Worm (Caenorhabditis elegans) whole organism, L4 larva: ENCODE measurements around the gene Y82E9BR.22.

Source experiments
- F37D6.2 ChIP-seq: sonication (generic microtip); optimal IDR thresholded peaks from 2 replicates; lab custom pipeline; 2016; ENCODE audit warnings: mild to moderate bottlenecking, missing genetic modification characterization, missing compliant biosample characterization
- R02D3.7 ChIP-seq: fragments of 150-350 bp; sonication (generic microtip); optimal IDR thresholded peaks from 3 replicates; lab custom pipeline; 2014; ENCODE audit warnings: missing biosample characterization, missing genetic modification characterization
- T20F7.1 ChIP-seq: fragments of 200-800 bp; sonication (Bioruptor generic); optimal IDR thresholded peaks from 2 replicates; lab custom pipeline; 2018; ENCODE audit warnings: mild to moderate bottlenecking, missing genetic modification characterization, missing compliant biosample characterization
- Y48G9A.11 ChIP-seq: fragments of 200-800 bp; sonication (Bioruptor generic); IDR thresholded peaks from 2 replicates; pipeline ENCODE4 v1.3.6; 2022; ENCODE audit warnings: missing genetic modification reagents, missing genetic modification characterization, missing compliant biosample characterization
- Y5F2A.4 ChIP-seq: fragments of 200-800 bp; sonication (Bioruptor generic); optimal IDR thresholded peaks from 2 replicates; lab custom pipeline; 2018; ENCODE audit warnings: mild to moderate bottlenecking, missing genetic modification characterization, missing compliant biosample characterization
- Y75B8A.6 ChIP-seq: fragments of 200-800 bp; sonication (Bioruptor generic); IDR thresholded peaks from 2 replicates; pipeline ENCODE4 v1.3.6; 2022; ENCODE audit warnings: missing genetic modification reagents, missing genetic modification characterization, missing compliant biosample characterization
- aha-1 ChIP-seq: fragments of 150-350 bp; peaks from one replicate; lab custom pipeline; 2014; ENCODE audit warnings: missing biosample characterization, missing genetic modification characterization
- aly-2 ChIP-seq: sonication (generic microtip); optimal IDR thresholded peaks from 2 replicates; lab custom pipeline; 2018; ENCODE audit warnings: missing biosample characterization, missing genetic modification characterization
- arid-1 ChIP-seq: fragments of 200-800 bp; sonication (Bioruptor generic); conservative IDR thresholded peaks from 2 replicates; pipeline ENCODE4 v1.3.6; 2022; ENCODE audit warnings: missing genetic modification reagents, missing genetic modification characterization, missing compliant biosample characterization
- attf-4 ChIP-seq: sonication (generic microtip); optimal IDR thresholded peaks from 3 replicates; lab custom pipeline; 2017; ENCODE audit warnings: missing biosample characterization, missing genetic modification characterization
- ceh-28 ChIP-seq: fragments of 150-350 bp; optimal IDR thresholded peaks from 2 replicates; lab custom pipeline; 2014; ENCODE audit warnings: missing biosample characterization, missing genetic modification reagents, missing genetic modification characterization
- ceh-44 ChIP-seq: fragments of 200-800 bp; sonication (Bioruptor generic); IDR thresholded peaks from 2 replicates; pipeline ENCODE4 v1.3.6; 2022; ENCODE audit warnings: missing genetic modification reagents, missing genetic modification characterization, missing compliant biosample characterization
- ceh-62 ChIP-seq: sonication (generic microtip); optimal IDR thresholded peaks from 2 replicates; lab custom pipeline; 2017; ENCODE audit warnings: missing biosample characterization, missing genetic modification characterization
- cey-2 ChIP-seq: sonication (generic microtip); optimal IDR thresholded peaks from 3 replicates; lab custom pipeline; 2017; ENCODE audit warnings: missing genetic modification characterization, mild to moderate bottlenecking, missing compliant biosample characterization, antibody characterized with exemption, borderline replicate concordance; ENCODE audit not compliant: insufficient read depth
- daf-16 ChIP-seq, 3 experiments: sonication (generic microtip); optimal IDR thresholded peaks; 2 replicates each; lab custom pipeline; 2016 to 2017; ENCODE audit warnings: missing genetic modification characterization in 3 of 3, missing genetic modification reagents in 3 of 3, mild to moderate bottlenecking in 2 of 3, missing compliant biosample characterization in 2 of 3, missing biosample characterization in 1 of 3, moderate library complexity in 1 of 3
- daf-8 ChIP-seq: fragments of 200-800 bp; sonication (Bioruptor generic); IDR thresholded peaks from 2 replicates; pipeline ENCODE4 v1.3.6; 2022; ENCODE audit warnings: missing genetic modification characterization, missing compliant biosample characterization
- dmd-6 ChIP-seq: fragments of 200-800 bp; sonication (Bioruptor generic); IDR thresholded peaks from 2 replicates; pipeline ENCODE4 v1.3.6; 2022; ENCODE audit warnings: missing genetic modification reagents, missing genetic modification characterization, missing compliant biosample characterization
- dpl-1 ChIP-seq: fragments of 150-350 bp; optimal IDR thresholded peaks from 2 replicates; lab custom pipeline; 2014; ENCODE audit warnings: missing biosample characterization, missing genetic modification reagents, missing genetic modification characterization
- egl-27 ChIP-seq: sonication (generic microtip); optimal IDR thresholded peaks from 3 replicates; lab custom pipeline; 2017; ENCODE audit warnings: missing biosample characterization, missing genetic modification reagents, missing genetic modification characterization
- egl-43 ChIP-seq: fragments of 200-800 bp; sonication (Bioruptor generic); IDR thresholded peaks from 2 replicates; pipeline ENCODE4 v1.3.6; 2022; ENCODE audit warnings: missing genetic modification reagents, missing genetic modification characterization, missing compliant biosample characterization
- fkh-10 ChIP-seq: fragments of 150-350 bp; optimal IDR thresholded peaks from 2 replicates; lab custom pipeline; 2014; ENCODE audit warnings: missing biosample characterization, missing genetic modification reagents, missing genetic modification characterization
- fos-1 ChIP-seq: fragments of 150-350 bp; optimal IDR thresholded peaks from 2 replicates; lab custom pipeline; 2014; ENCODE audit warnings: missing biosample characterization, missing genetic modification characterization
- hif-1 ChIP-seq, 2 experiments: sonication (generic microtip); optimal IDR thresholded peaks; 2 replicates each; lab custom pipeline; 2016 to 2017; ENCODE audit warnings: missing compliant biosample characterization in 2 of 2, missing genetic modification characterization in 2 of 2, missing genetic modification reagents in 2 of 2, missing genotype in 2 of 2, mild to moderate bottlenecking in 1 of 2
- jun-1 ChIP-seq: fragments of 150-350 bp; optimal IDR thresholded peaks from 2 replicates; lab custom pipeline; 2014; ENCODE audit warnings: missing biosample characterization, missing genetic modification reagents, missing genetic modification characterization
- lin-1 ChIP-seq: fragments of 200-800 bp; sonication (Bioruptor generic); IDR thresholded peaks from 2 replicates; pipeline ENCODE4 v1.3.6; 2022; ENCODE audit warnings: missing genetic modification reagents, missing genetic modification characterization, missing compliant biosample characterization
- lin-29 ChIP-seq: fragments of 200-800 bp; sonication (Bioruptor generic); IDR thresholded peaks from 2 replicates; pipeline ENCODE4 v1.3.6; 2022; ENCODE audit warnings: missing genetic modification reagents, missing genetic modification characterization, missing compliant biosample characterization
- lin-38 ChIP-seq: fragments of 200-800 bp; sonication (Bioruptor generic); IDR thresholded peaks from 2 replicates; pipeline ENCODE4 v1.3.6; 2022; ENCODE audit warnings: missing genetic modification reagents, missing genetic modification characterization, missing compliant biosample characterization
- lir-3 ChIP-seq: sonication (generic microtip); optimal IDR thresholded peaks from 2 replicates; lab custom pipeline; 2016; ENCODE audit warnings: mild to moderate bottlenecking, missing genetic modification characterization, missing compliant biosample characterization
- madf-5 ChIP-seq, 2 experiments: fragments of 200-800 bp; sonication (Bioruptor generic); IDR thresholded peaks; 2 replicates each; pipeline ENCODE4 v1.3.6; 2022; ENCODE audit warnings: missing compliant biosample characterization in 2 of 2, missing genetic modification characterization in 2 of 2
- madf-9 ChIP-seq: fragments of 200-800 bp; sonication (Bioruptor generic); conservative IDR thresholded peaks from 2 replicates; pipeline ENCODE4 v1.3.6; 2022; ENCODE audit warnings: missing genetic modification reagents, missing genetic modification characterization, missing compliant biosample characterization
- mdl-1 ChIP-seq, 2 experiments: fragments of 150-350 bp in 1 of 2; sonication (generic microtip) in 1 of 2; optimal IDR thresholded peaks; 2 replicates each; lab custom pipeline; 2014 to 2017; ENCODE audit warnings: missing biosample characterization in 2 of 2, missing genetic modification characterization in 2 of 2
- mes-2 ChIP-seq: sonication (generic microtip); optimal IDR thresholded peaks from 2 replicates; lab custom pipeline; 2016; ENCODE audit warnings: missing genotype, mild to moderate bottlenecking, missing genetic modification characterization, missing compliant biosample characterization; ENCODE audit not compliant: poor library complexity, severe bottlenecking
- nhr-10 ChIP-seq: fragments of 150-350 bp; optimal IDR thresholded peaks from 2 replicates; lab custom pipeline; 2014; ENCODE audit warnings: missing biosample characterization, missing genetic modification characterization
- nhr-11 ChIP-seq: fragments of 150-350 bp; optimal IDR thresholded peaks from 2 replicates; lab custom pipeline; 2014; ENCODE audit warnings: missing biosample characterization, missing genetic modification characterization
- nhr-25 ChIP-seq: sonication (generic microtip); optimal IDR thresholded peaks from 2 replicates; lab custom pipeline; 2017; ENCODE audit warnings: missing genetic modification characterization, mild to moderate bottlenecking, missing compliant biosample characterization, antibody characterized with exemption, moderate library complexity, borderline replicate concordance; ENCODE audit not compliant: insufficient read depth
- nhr-28 ChIP-seq: fragments of 150-350 bp; optimal IDR thresholded peaks from 2 replicates; lab custom pipeline; 2014; ENCODE audit warnings: missing biosample characterization, missing genetic modification characterization
- nhr-42 ChIP-seq: fragments of 200-800 bp; sonication (Bioruptor generic); IDR thresholded peaks from 2 replicates; pipeline ENCODE4 v1.3.6; 2022; ENCODE audit warnings: missing genetic modification characterization, missing compliant biosample characterization
- nhr-6 ChIP-seq: fragments of 150-350 bp; optimal IDR thresholded peaks from 2 replicates; lab custom pipeline; 2014; ENCODE audit warnings: missing biosample characterization, missing genetic modification characterization
- nhr-76 ChIP-seq: fragments of 150-350 bp; optimal IDR thresholded peaks from 2 replicates; lab custom pipeline; 2014; ENCODE audit warnings: missing biosample characterization, missing genetic modification characterization
- rbr-2 ChIP-seq: sonication (generic microtip); optimal IDR thresholded peaks from 2 replicates; lab custom pipeline; 2016; ENCODE audit warnings: missing genotype, missing genetic modification characterization, missing compliant biosample characterization
- set-16 ChIP-seq: fragments of 200-800 bp; sonication (Bioruptor generic); IDR thresholded peaks from 2 replicates; pipeline ENCODE4 v1.3.6; 2022; ENCODE audit warnings: missing genetic modification reagents, missing genetic modification characterization, missing compliant biosample characterization
- skn-1 ChIP-seq: fragments of 150-350 bp; optimal IDR thresholded peaks from 2 replicates; lab custom pipeline; 2014; ENCODE audit warnings: missing biosample characterization, missing genetic modification characterization
- snpc-4 ChIP-seq: fragments of 150-350 bp; optimal IDR thresholded peaks from 2 replicates; lab custom pipeline; 2014; ENCODE audit warnings: missing biosample characterization, missing genetic modification characterization
- tag-97 ChIP-seq: fragments of 200-800 bp; sonication (Bioruptor generic); IDR thresholded peaks from 2 replicates; pipeline ENCODE4 v1.3.6; 2022; ENCODE audit warnings: missing genetic modification characterization, missing compliant biosample characterization
- unc-39 ChIP-seq: sonication (generic microtip); optimal IDR thresholded peaks from 2 replicates; lab custom pipeline; 2017; ENCODE audit warnings: missing biosample characterization, missing genetic modification characterization
- vab-7 ChIP-seq: fragments of 200-800 bp; sonication (Bioruptor generic); IDR thresholded peaks from 2 replicates; pipeline ENCODE4 v1.3.6; 2022; ENCODE audit warnings: missing genetic modification reagents, missing genetic modification characterization, missing compliant biosample characterization
- zfp-3 ChIP-seq: fragments of 200-800 bp; sonication (Bioruptor generic); conservative IDR thresholded peaks from 2 replicates; pipeline ENCODE4 v1.3.6; 2022; ENCODE audit warnings: missing genetic modification reagents, missing genetic modification characterization, missing compliant biosample characterization

The Y82E9BR.22 gene

ce11 chrIII:1420357-1420814 lies 11.3 kb upstream of the Y82E9BR.22 start:
- TF ChIP-seq set-16 (GFP tag; lab: Robert Waterston, UW) (peak; percentile 31; the same call in 1 of the 2 replicates), ceh-28 (tag; lab: Kevin White, UChicago) (peak; percentile 69), aha-1 (peak; percentile 20)

- TF ChIP-seq T20F7.1 (GFP tag; lab: Kevin White, UChicago) (peak; percentile 86), mdl-1 (tag; optimal IDR thresholded peaks at IDR 0.05; lab: Kevin White, UChicago) (peak in 1 of 2 experiments; percentile 29), fkh-10 (GFP tag; lab: Kevin White, UChicago) (no peak), ceh-44 (GFP tag; lab: Robert Waterston, UW) (no peak), jun-1 (tag; lab: Kevin White, UChicago) (peak; percentile 12), fos-1 (tag; lab: Kevin White, UChicago) (no peak), nhr-11 (no peak), Y48G9A.11 (GFP tag; lab: Robert Waterston, UW) (peak; percentile 79), R02D3.7 (peak; percentile 35), lin-29 (GFP tag; lab: Robert Waterston, UW) (0 out of 2 replicates have a peak, but pooled peaks have one; percentile 10), arid-1 (peak; percentile 66; the same call in 1 of the 2 replicates), daf-8 (no peak), ceh-62 (tag; lab: Kevin White, UChicago) (no peak), lir-3 (tag; lab: Kevin White, UChicago) (peak; percentile 6), daf-16 (GFP tag; optimal IDR thresholded peaks at IDR 0.05; lab: Kevin White, UChicago) (peak; percentile 24 to 37), daf-16 (tag; optimal IDR thresholded peaks at IDR 0.05; lab: Kevin White, UChicago) (peak; percentile 57), aha-1 (peak; percentile 97), nhr-76 (tag; lab: Kevin White, UChicago) (no peak), aly-2 (peak; percentile 97), nhr-25 (tag; lab: Kevin White, UChicago) (peak; percentile 51), nhr-6 (tag; lab: Kevin White, UChicago) (peak; percentile 77), lin-1 (GFP tag; lab: Robert Waterston, UW) (peak; percentile 93), mes-2 (tag; lab: Kevin White, UChicago) (peak; percentile 61), unc-39 (no peak), madf-9 (GFP tag; lab: Robert Waterston, UW) (peak; percentile 16), attf-4 (peak; percentile 40), set-16 (GFP tag; lab: Robert Waterston, UW) (peak; percentile 74), cey-2 (no peak), madf-5 (GFP tag; IDR thresholded peaks at IDR 0.05; lab: Robert Waterston, UW) (peak; percentile 42 to 50; a peak in 1 of 4 replicates), dmd-6 (GFP tag; lab: Robert Waterston, UW) (peak; percentile 54), egl-43 (GFP tag; lab: Robert Waterston, UW) (no peak; the same call in none of the 2 replicates), snpc-4 (tag; lab: Kevin White, UChicago) (no peak), lin-38 (GFP tag; lab: Robert Waterston, UW) (peak; percentile 88), vab-7 (peak; percentile 36; the same call in 1 of the 2 replicates), Y5F2A.4 (GFP tag; lab: Kevin White, UChicago) (peak; percentile 74), dpl-1 (GFP tag; lab: Kevin White, UChicago) (no peak), F37D6.2 (tag; lab: Kevin White, UChicago) (peak; percentile 17), skn-1 (tag; lab: Kevin White, UChicago) (no peak), nhr-42 (GFP tag; lab: Robert Waterston, UW) (peak; percentile 40; the same call in 1 of the 2 replicates), rbr-2 (tag; lab: Kevin White, UChicago) (peak; percentile 48), nhr-28 (tag; lab: Kevin White, UChicago) (peak; percentile 34), zfp-3 (GFP tag; lab: Robert Waterston, UW) (peak; percentile 93), egl-27 (tag; lab: Kevin White, UChicago) (no peak), Y75B8A.6 (GFP tag; lab: Robert Waterston, UW) (peak; percentile 90), tag-97 (GFP tag; lab: Robert Waterston, UW) (no peak), hif-1 (tag; optimal IDR thresholded peaks at IDR 0.05; lab: Kevin White, UChicago) (peak in 1 of 2 experiments; percentile 70), nhr-10 (tag; lab: Kevin White, UChicago) (peak; percentile 95)
Measured at ce11 chrIII:1419700-1420356, 10.8 kb upstream of the Y82E9BR.22 start.
